Worm (Caenorhabditis elegans): ENCODE measurements around the gene scl-5.

The scl-5 gene

ce11 chrIV:13063714-13064113, at the start of gene scl-5:
TSS of gene scl-5 (plus strand) at chrIV:13064014.
- TF ChIP-seq C08G9.2 (tag; optimal IDR thresholded peaks at IDR 0.05) (no peak), pqm-1 (tag; optimal IDR thresholded peaks at IDR 0.05) (no peak), Y22D7AL.16 (tag; optimal IDR thresholded peaks at IDR 0.05) (no peak), sdc-2 (tag; optimal IDR thresholded peaks at IDR 0.05) (no peak), che-1 (tag; optimal IDR thresholded peaks at IDR 0.05) (no peak), nfya-1 (tag; optimal IDR thresholded peaks at IDR 0.05) (no peak)

ce11 chrIV:13015801-13016404, 47.9 kb upstream of the scl-5 start:
- TF ChIP-seq rnt-1 (tag; optimal IDR thresholded peaks at IDR 0.05) (no peak), hlh-8 (tag; optimal IDR thresholded peaks at IDR 0.05) (peak; percentile 6), ref-2 (tag; optimal IDR thresholded peaks at IDR 0.05) (no peak), ceh-6 (GFP tag; optimal IDR thresholded peaks at IDR 0.05) (no peak), tbx-2 (tag; optimal IDR thresholded peaks at IDR 0.05) (peak; percentile 35), hlh-13 (GFP tag; optimal IDR thresholded peaks at IDR 0.05) (no peak), ceh-31 (tag; optimal IDR thresholded peaks at IDR 0.05) (peak; percentile 27), ceh-19 (GFP tag; optimal IDR thresholded peaks at IDR 0.05) (peak; percentile 5), ceh-14 (tag; optimal IDR thresholded peaks at IDR 0.05) (no peak), unc-42 (tag; optimal IDR thresholded peaks at IDR 0.05) (peak; percentile 56), dmd-4 (tag; optimal IDR thresholded peaks at IDR 0.05; ENCODE audit: borderline replicate concordance) (no peak), syd-9 (tag; optimal IDR thresholded peaks at IDR 0.05) (no peak), elt-4 (tag; optimal IDR thresholded peaks at IDR 0.05) (no peak), pros-1 (tag; optimal IDR thresholded peaks at IDR 0.05) (no peak), unc-55 (GFP tag; optimal IDR thresholded peaks at IDR 0.05) (peak; percentile 79), sdc-2 (tag; optimal IDR thresholded peaks at IDR 0.05) (no peak)

- TF ChIP-seq K09A11.1 (tag; optimal IDR thresholded peaks at IDR 0.05; ENCODE audit: insufficient read depth), result no peak
- TF ChIP-seq ztf-16 (tag; optimal IDR thresholded peaks at IDR 0.05), result no peak
- peak; percentile 16 for TF ChIP-seq sox-4 (tag; optimal IDR thresholded peaks at IDR 0.05)
- peak; percentile 82 for TF ChIP-seq unc-42 (tag; optimal IDR thresholded peaks at IDR 0.05)
These were observed 47.0 kb upstream of the scl-5 start for ce11 chrIV:13016820-13017219.

ce11 chrIV:13021006-13021405, 42.8 kb upstream of the scl-5 start:
- TF ChIP-seq fax-1 (tag; optimal IDR thresholded peaks at IDR 0.05), result no peak

ce11 chrIV:13022892-13023291, 40.9 kb upstream of the scl-5 start:
- TF ChIP-seq fax-1 (tag; optimal IDR thresholded peaks at IDR 0.05), result peak; percentile 57
- no peak for TF ChIP-seq ceh-9 (tag; optimal IDR thresholded peaks at IDR 0.05)
- TF ChIP-seq C08G9.2 (tag; optimal IDR thresholded peaks at IDR 0.05), result peak; percentile 36
- TF ChIP-seq hlh-6 (tag; optimal IDR thresholded peaks at IDR 0.05), result peak; percentile 54
- no peak for TF ChIP-seq T23F11.4 (GFP tag; optimal IDR thresholded peaks at IDR 0.05)
- TF ChIP-seq elt-2 (tag; optimal IDR thresholded peaks at IDR 0.05), result no peak
- peak; percentile 55 for TF ChIP-seq elt-4 (tag; optimal IDR thresholded peaks at IDR 0.05)
- TF ChIP-seq tbx-2 (tag; optimal IDR thresholded peaks at IDR 0.05), result peak; percentile 21

ce11 chrIV:13025853-13026343, 37.9 kb upstream of the scl-5 start:
- TF ChIP-seq unc-42 (tag; optimal IDR thresholded peaks at IDR 0.05), result peak; percentile 93
- TF ChIP-seq ceh-18 (tag; optimal IDR thresholded peaks at IDR 0.05), result peak; percentile 20
- no peak for TF ChIP-seq ceh-45 (GFP tag; IDR thresholded peaks at IDR 0.05)
- no peak for TF ChIP-seq ceh-34 (tag; optimal IDR thresholded peaks at IDR 0.05)
- peak; percentile 1 for TF ChIP-seq fkh-6 (tag; optimal IDR thresholded peaks at IDR 0.05)
- peak; percentile 33 for TF ChIP-seq nfya-1 (tag; optimal IDR thresholded peaks at IDR 0.05)
- TF ChIP-seq ceh-19 (GFP tag; optimal IDR thresholded peaks at IDR 0.05), result peak; percentile 33
- no peak for TF ChIP-seq sdc-2 (tag; optimal IDR thresholded peaks at IDR 0.05)
- TF ChIP-seq ceh-31 (tag; optimal IDR thresholded peaks at IDR 0.05), result peak; percentile 36
- TF ChIP-seq fax-1 (tag; optimal IDR thresholded peaks at IDR 0.05), result peak; percentile 2
